Fruit fly (Drosophila melanogaster): ENCODE results near the gene CG3457.

CG3457 gene

dm6 chrX:2148671-2149070, 38.9 kb upstream of the CG3457 start:
- TF ChIP-seq h (optimal IDR thresholded peaks at IDR 0.05): no peak
- TF ChIP-seq insv (optimal IDR thresholded peaks at IDR 0.05): no peak
- TF ChIP-seq psq (optimal IDR thresholded peaks at IDR 0.05): no peak
- TF ChIP-seq ttk (optimal IDR thresholded peaks at IDR 0.05): no peak
- no peak for TF ChIP-seq Sin3A (optimal IDR thresholded peaks at IDR 0.05)
- no peak for TF ChIP-seq Myc (optimal IDR thresholded peaks at IDR 0.05)

dm6 chrX:2149478-2149877, 38.1 kb upstream of the CG3457 start, which contains the start of gene bcn92:
Gene bcn92 (minus strand): TSS chrX:2149647.
- TF ChIP-seq insv (optimal IDR thresholded peaks at IDR 0.05) (no peak), ttk (optimal IDR thresholded peaks at IDR 0.05) (no peak), h (optimal IDR thresholded peaks at IDR 0.05) (no peak), Myc (optimal IDR thresholded peaks at IDR 0.05) (no peak), Sin3A (optimal IDR thresholded peaks at IDR 0.05) (no peak), psq (optimal IDR thresholded peaks at IDR 0.05) (no peak)

- TF ChIP-seq Sin3A (optimal IDR thresholded peaks at IDR 0.05) (no peak), insv (optimal IDR thresholded peaks at IDR 0.05) (peak; percentile 88), h (optimal IDR thresholded peaks at IDR 0.05) (peak; percentile 74)
These were observed 31.8 kb upstream of the CG3457 start for dm6 chrX:2155868-2156267.

dm6 chrX:2157929-2158610, 29.6 kb upstream of the CG3457 start:
- TF ChIP-seq psq (optimal IDR thresholded peaks at IDR 0.05) (no peak), h (optimal IDR thresholded peaks at IDR 0.05) (no peak), Sin3A (optimal IDR thresholded peaks at IDR 0.05) (no peak), Myc (optimal IDR thresholded peaks at IDR 0.05) (no peak), insv (optimal IDR thresholded peaks at IDR 0.05) (no peak), ttk (optimal IDR thresholded peaks at IDR 0.05) (no peak)

dm6 chrX:2158668-2159163, 28.9 kb upstream of the CG3457 start, which contains the start of gene wapl:
Gene wapl (minus strand): TSS chrX:2158983.
- TF ChIP-seq insv (optimal IDR thresholded peaks at IDR 0.05): no peak
- TF ChIP-seq Sin3A (optimal IDR thresholded peaks at IDR 0.05): no peak
- no peak for TF ChIP-seq psq (optimal IDR thresholded peaks at IDR 0.05)
- TF ChIP-seq ttk (optimal IDR thresholded peaks at IDR 0.05): no peak
- TF ChIP-seq h (optimal IDR thresholded peaks at IDR 0.05): no peak
- TF ChIP-seq Myc (optimal IDR thresholded peaks at IDR 0.05): no peak

- no peak for TF ChIP-seq ttk (optimal IDR thresholded peaks at IDR 0.05)
- TF ChIP-seq psq (optimal IDR thresholded peaks at IDR 0.05): no peak
- TF ChIP-seq insv (optimal IDR thresholded peaks at IDR 0.05): no peak
- no peak for TF ChIP-seq Myc (optimal IDR thresholded peaks at IDR 0.05)
These were observed 26.6 kb upstream of the CG3457 start for dm6 chrX:2161020-2161419.

- TF ChIP-seq Sin3A (optimal IDR thresholded peaks at IDR 0.05) (no peak), psq (optimal IDR thresholded peaks at IDR 0.05) (no peak), h (optimal IDR thresholded peaks at IDR 0.05) (no peak), insv (optimal IDR thresholded peaks at IDR 0.05) (no peak), ttk (optimal IDR thresholded peaks at IDR 0.05) (no peak), Myc (optimal IDR thresholded peaks at IDR 0.05) (no peak)
These were observed 25.3 kb upstream of the CG3457 start, which contains the start of the genes Cyp4d1 and CG3630 for dm6 chrX:2162130-2162907. Gene Cyp4d1 (minus strand): TSS chrX:2162180. Gene CG3630 (plus strand): TSS chrX:2162196.

dm6 chrX:2163358-2163757, 24.3 kb upstream of the CG3457 start:
- no peak for TF ChIP-seq Myc (optimal IDR thresholded peaks at IDR 0.05)
- no peak for TF ChIP-seq insv (optimal IDR thresholded peaks at IDR 0.05)
- TF ChIP-seq h (optimal IDR thresholded peaks at IDR 0.05): no peak
- no peak for TF ChIP-seq Sin3A (optimal IDR thresholded peaks at IDR 0.05)
- TF ChIP-seq ttk (optimal IDR thresholded peaks at IDR 0.05): no peak

- TF ChIP-seq ttk (optimal IDR thresholded peaks at IDR 0.05) (no peak), psq (optimal IDR thresholded peaks at IDR 0.05) (no peak), Myc (optimal IDR thresholded peaks at IDR 0.05) (no peak), Sin3A (optimal IDR thresholded peaks at IDR 0.05) (no peak), insv (optimal IDR thresholded peaks at IDR 0.05) (no peak), h (optimal IDR thresholded peaks at IDR 0.05) (no peak)
These were observed 22.2 kb upstream of the CG3457 start for dm6 chrX:2165394-2165793.

dm6 chrX:2166129-2166528, 21.5 kb upstream of the CG3457 start:
- TF ChIP-seq h (optimal IDR thresholded peaks at IDR 0.05) (no peak), psq (optimal IDR thresholded peaks at IDR 0.05) (no peak), Sin3A (optimal IDR thresholded peaks at IDR 0.05) (no peak), Myc (optimal IDR thresholded peaks at IDR 0.05) (no peak), ttk (optimal IDR thresholded peaks at IDR 0.05) (no peak), insv (optimal IDR thresholded peaks at IDR 0.05) (no peak)

- no peak for TF ChIP-seq h (optimal IDR thresholded peaks at IDR 0.05)
- TF ChIP-seq Myc (optimal IDR thresholded peaks at IDR 0.05): no peak
- no peak for TF ChIP-seq psq (optimal IDR thresholded peaks at IDR 0.05)
- TF ChIP-seq insv (optimal IDR thresholded peaks at IDR 0.05): no peak
- TF ChIP-seq Sin3A (optimal IDR thresholded peaks at IDR 0.05): no peak
- TF ChIP-seq ttk (optimal IDR thresholded peaks at IDR 0.05): no peak
These were observed 19.0 kb upstream of the CG3457 start for dm6 chrX:2168485-2169199.

dm6 chrX:2170424-2170823, 17.2 kb upstream of the CG3457 start:
- TF ChIP-seq Myc (optimal IDR thresholded peaks at IDR 0.05) (no peak), ttk (optimal IDR thresholded peaks at IDR 0.05) (no peak), h (optimal IDR thresholded peaks at IDR 0.05) (no peak), psq (optimal IDR thresholded peaks at IDR 0.05) (no peak), insv (optimal IDR thresholded peaks at IDR 0.05) (no peak), Sin3A (optimal IDR thresholded peaks at IDR 0.05) (no peak)
